Worm (Caenorhabditis elegans) whole organism, early embryonic: ENCODE results near the gene C04G2.5.

Source experiments
- B0310.2 ChIP-seq: sonication (generic microtip); optimal IDR thresholded peaks from 2 replicates; lab custom pipeline; 2016; ENCODE audit warnings: mild to moderate bottlenecking, missing genetic modification characterization, missing compliant biosample characterization
- F13C5.2 ChIP-seq: sonication (generic microtip); optimal IDR thresholded peaks from 2 replicates; lab custom pipeline; 2017; ENCODE audit warnings: mild to moderate bottlenecking, missing genetic modification characterization, inconsistent platforms, missing compliant biosample characterization
- ama-1 ChIP-seq: fragments of 150-350 bp; optimal IDR thresholded peaks from 2 replicates; lab custom pipeline; 2014
- ceh-13 ChIP-seq: fragments of 200-800 bp; sonication (Bioruptor generic); optimal IDR thresholded peaks from 2 replicates; lab custom pipeline; 2018; ENCODE audit warnings: mild to moderate bottlenecking, missing genetic modification characterization, missing compliant biosample characterization
- ceh-36 ChIP-seq: sonication (generic microtip); optimal IDR thresholded peaks from 2 replicates; lab custom pipeline; 2016; ENCODE audit warnings: missing genetic modification characterization, inconsistent platforms, missing compliant biosample characterization
- ets-7 ChIP-seq: sonication (generic microtip); optimal IDR thresholded peaks from 2 replicates; lab custom pipeline; 2016; ENCODE audit warnings: missing genotype, missing genetic modification characterization, missing compliant biosample characterization
- flt-1 ChIP-seq: fragments of 200-800 bp; sonication (Bioruptor generic); IDR thresholded peaks from 2 replicates; pipeline ENCODE4 v1.3.6; 2022; ENCODE audit warnings: missing genetic modification characterization, missing compliant biosample characterization
- hmbx-1 ChIP-seq: sonication (generic microtip); optimal IDR thresholded peaks from 2 replicates; lab custom pipeline; 2016; ENCODE audit warnings: mild to moderate bottlenecking, missing genetic modification characterization, missing compliant biosample characterization
- hmg-4 ChIP-seq: fragments of 200-800 bp; sonication (Bioruptor generic); optimal IDR thresholded peaks from 2 replicates; lab custom pipeline; 2018; ENCODE audit warnings: mild to moderate bottlenecking, missing genetic modification characterization, missing compliant biosample characterization
- pes-1 ChIP-seq: fragments of 200-800 bp; sonication (Bioruptor generic); IDR thresholded peaks from 2 replicates; pipeline ENCODE4 v1.3.6; 2022; ENCODE audit warnings: missing genetic modification reagents, missing genetic modification characterization, missing compliant biosample characterization
- scrt-1 ChIP-seq: fragments of 200-800 bp; sonication (Bioruptor generic); IDR thresholded peaks from 2 replicates; pipeline ENCODE4 v1.3.6; 2022; ENCODE audit warnings: missing genetic modification characterization, missing compliant biosample characterization
- sea-1 ChIP-seq: fragments of 200-800 bp; sonication (Bioruptor generic); conservative IDR thresholded peaks from 2 replicates; pipeline ENCODE4 v1.3.6; 2022; ENCODE audit warnings: missing genetic modification characterization, missing compliant biosample characterization
- tbx-11 ChIP-seq: fragments of 200-800 bp; sonication (Bioruptor generic); IDR thresholded peaks from 2 replicates; pipeline ENCODE4 v1.3.6; 2022; ENCODE audit warnings: missing genetic modification characterization, missing compliant biosample characterization
- tbx-37 ChIP-seq: fragments of 200-800 bp; sonication (Bioruptor generic); conservative IDR thresholded peaks from 2 replicates; pipeline ENCODE4 v1.3.6; 2022; ENCODE audit warnings: missing genetic modification reagents, missing genetic modification characterization, missing compliant biosample characterization

DNA sequence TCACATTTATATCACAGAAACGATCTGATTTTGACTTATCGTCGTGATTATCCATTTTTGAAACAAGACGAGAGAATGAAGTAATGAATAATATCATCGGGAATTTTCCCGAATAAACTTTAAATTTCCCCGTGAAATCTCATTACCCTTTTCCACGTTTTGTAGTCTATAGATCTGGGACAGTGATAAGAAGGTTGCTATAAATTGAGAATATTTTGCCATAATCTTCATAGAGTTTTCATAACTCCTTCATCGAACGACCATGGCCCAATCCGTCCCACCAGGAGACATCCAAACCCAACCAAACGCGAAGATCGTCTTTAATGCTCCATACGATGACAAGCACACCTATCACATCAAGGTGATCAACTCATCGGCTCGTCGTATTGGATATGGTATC lies at the start of gene C04G2.5, which contains the start of gene msp-36:
- TF ChIP-seq ama-1 (lab: Kevin White, UChicago), result no peak
- TF ChIP-seq ceh-36 (tag; lab: Kevin White, UChicago), result no peak
- no peak for TF ChIP-seq ets-7 (tag; lab: Kevin White, UChicago)
- no peak for TF ChIP-seq pes-1 (GFP tag; lab: Robert Waterston, UW)
- no peak for TF ChIP-seq ceh-13
- no peak for TF ChIP-seq hmbx-1 (tag; lab: Kevin White, UChicago)
- no peak for TF ChIP-seq tbx-37 (GFP tag; lab: Robert Waterston, UW)
- TF ChIP-seq flt-1 (GFP tag; lab: Robert Waterston, UW), result no peak
- no peak for TF ChIP-seq scrt-1 (GFP tag; lab: Robert Waterston, UW)
- no peak for TF ChIP-seq hmg-4 (GFP tag; lab: Kevin White, UChicago)
- no peak for TF ChIP-seq sea-1 (GFP tag; lab: Robert Waterston, UW)
- TF ChIP-seq tbx-11 (GFP tag; lab: Robert Waterston, UW), result no peak
- no peak for TF ChIP-seq B0310.2 (tag; lab: Kevin White, UChicago)
- no peak for TF ChIP-seq F13C5.2 (tag; lab: Kevin White, UChicago)
